Worm (Caenorhabditis elegans) whole organism, young adult: ENCODE data around the gene W01A11.7.

ENCODE experiments used
- B0261.1 ChIP-seq: sonication (generic microtip); optimal IDR thresholded peaks from 2 replicates; lab custom pipeline; 2016; ENCODE audit warnings: mild to moderate bottlenecking, missing genetic modification characterization, moderate library complexity, missing compliant biosample characterization
- C06A6.2 ChIP-seq: fragments of 200-800 bp; sonication (Bioruptor generic); conservative IDR thresholded peaks from 2 replicates; pipeline ENCODE4 v1.3.6; 2022; ENCODE audit warnings: missing genetic modification characterization, missing compliant biosample characterization
- F10E7.11 ChIP-seq: sonication (generic microtip); optimal IDR thresholded peaks from 2 replicates; lab custom pipeline; 2017; ENCODE audit warnings: mild to moderate bottlenecking, missing genetic modification characterization, moderate library complexity, missing compliant biosample characterization
- F57A8.1 ChIP-seq: fragments of 200-800 bp; sonication (Bioruptor generic); optimal IDR thresholded peaks from 2 replicates; lab custom pipeline; 2018; ENCODE audit warnings: mild to moderate bottlenecking, missing genetic modification characterization, moderate library complexity, missing compliant biosample characterization
- K11D2.4 ChIP-seq: fragments of 200-800 bp; sonication (Bioruptor generic); IDR thresholded peaks from 2 replicates; pipeline ENCODE4 v1.3.6; 2022; ENCODE audit warnings: missing genetic modification reagents, missing genetic modification characterization, missing compliant biosample characterization
- ZK185.1 ChIP-seq: sonication (generic microtip); optimal IDR thresholded peaks from 2 replicates; lab custom pipeline; 2016; ENCODE audit warnings: mild to moderate bottlenecking, missing genetic modification characterization, missing compliant biosample characterization; ENCODE audit not compliant: poor library complexity, severe bottlenecking
- akir-1 ChIP-seq: fragments of 200-800 bp; sonication (Bioruptor generic); optimal IDR thresholded peaks from 2 replicates; lab custom pipeline; 2018; ENCODE audit warnings: mild to moderate bottlenecking, missing genetic modification characterization, moderate library complexity, missing compliant biosample characterization
- ama-1 ChIP-seq, 3 experiments: fragments of 150-350 bp in 1 of 3; sonication (generic microtip) in 2 of 3; optimal IDR thresholded peaks; 2 replicates each; lab custom pipeline; 2014 to 2018; ENCODE audit warnings: missing biosample characterization in 2 of 3, missing genetic modification characterization in 2 of 3, missing genetic modification reagents in 2 of 3
- athp-1 ChIP-seq: sonication (generic microtip); optimal IDR thresholded peaks from 2 replicates; lab custom pipeline; 2017; ENCODE audit warnings: mild to moderate bottlenecking, missing genetic modification characterization, missing compliant biosample characterization
- attf-3 ChIP-seq: fragments of 200-800 bp; sonication (Bioruptor generic); conservative IDR thresholded peaks from 2 replicates; pipeline ENCODE4 v1.3.6; 2022; ENCODE audit warnings: missing genetic modification reagents, missing genetic modification characterization, missing compliant biosample characterization
- cebp-1 ChIP-seq, 2 experiments: fragments of 200-800 bp in 1 of 2; sonication (Bioruptor generic) in 1 of 2; sonication (generic microtip) in 1 of 2; IDR thresholded peaks in 1 of 2; optimal IDR thresholded peaks in 1 of 2; 2 replicates each; pipeline versions ENCODE4 v1.3.6 to Lab custom; 2017 to 2022; ENCODE audit warnings: missing compliant biosample characterization in 2 of 2, missing genetic modification characterization in 2 of 2, mild to moderate bottlenecking in 1 of 2, missing genetic modification reagents in 1 of 2, moderate library complexity in 1 of 2
- cebp-2 ChIP-seq: fragments of 200-800 bp; sonication (Bioruptor generic); IDR thresholded peaks from 2 replicates; pipeline ENCODE4 v1.3.6; 2022; ENCODE audit warnings: missing genetic modification characterization, missing compliant biosample characterization
- ceh-40 ChIP-seq: fragments of 200-800 bp; sonication (Bioruptor generic); IDR thresholded peaks from 2 replicates; pipeline ENCODE4 v1.3.6; 2022; ENCODE audit warnings: missing genetic modification characterization, missing compliant biosample characterization
- ceh-79 ChIP-seq: sonication (generic microtip); optimal IDR thresholded peaks from 2 replicates; lab custom pipeline; 2017; ENCODE audit warnings: mild to moderate bottlenecking, missing genetic modification characterization, missing compliant biosample characterization
- dox-1 ChIP-seq: fragments of 200-800 bp; sonication (Bioruptor generic); IDR thresholded peaks from 2 replicates; pipeline ENCODE4 v1.3.6; 2022; ENCODE audit warnings: missing genetic modification reagents, missing genetic modification characterization, missing compliant biosample characterization
- efl-1 ChIP-seq: fragments of 150-350 bp; optimal IDR thresholded peaks from 2 replicates; lab custom pipeline; 2014; ENCODE audit warnings: missing biosample characterization, missing genetic modification reagents, missing genetic modification characterization
- egl-18 ChIP-seq: fragments of 200-800 bp; sonication (Bioruptor generic); IDR thresholded peaks from 2 replicates; pipeline ENCODE4 v1.3.6; 2022; ENCODE audit warnings: missing genetic modification reagents, missing genetic modification characterization, missing compliant biosample characterization
- egl-44 ChIP-seq: fragments of 200-800 bp; sonication (Bioruptor generic); IDR thresholded peaks from 2 replicates; pipeline ENCODE4 v1.3.6; 2022; ENCODE audit warnings: missing genetic modification reagents, missing genetic modification characterization, missing compliant biosample characterization
- egrh-3 ChIP-seq: fragments of 200-800 bp; sonication (Bioruptor generic); IDR thresholded peaks from 2 replicates; pipeline ENCODE4 v1.3.6; 2022; ENCODE audit warnings: missing genetic modification reagents, missing genetic modification characterization, missing compliant biosample characterization
- hlh-12 ChIP-seq: sonication (generic microtip); optimal IDR thresholded peaks from 2 replicates; lab custom pipeline; 2016; ENCODE audit warnings: missing genetic modification characterization, missing compliant biosample characterization
- hmg-20 ChIP-seq: fragments of 200-800 bp; sonication (Bioruptor generic); IDR thresholded peaks from 2 replicates; pipeline ENCODE4 v1.3.6; 2022; ENCODE audit warnings: missing genetic modification reagents, missing genetic modification characterization, missing compliant biosample characterization
- let-526 ChIP-seq: fragments of 200-800 bp; sonication (Bioruptor generic); IDR thresholded peaks from 2 replicates; pipeline ENCODE4 v1.3.6; 2022; ENCODE audit warnings: missing genetic modification reagents, missing genetic modification characterization, missing compliant biosample characterization
- let-607 ChIP-seq, 2 experiments: fragments of 200-800 bp in 1 of 2; sonication (Bioruptor generic) in 1 of 2; sonication (generic microtip) in 1 of 2; optimal IDR thresholded peaks; 2 replicates each; lab custom pipeline; 2016 to 2018; ENCODE audit warnings: mild to moderate bottlenecking in 2 of 2, missing compliant biosample characterization in 2 of 2, missing genetic modification characterization in 2 of 2, moderate library complexity in 2 of 2, missing genotype in 1 of 2
- lin-26 ChIP-seq: fragments of 200-800 bp; sonication (Bioruptor generic); IDR thresholded peaks from 2 replicates; pipeline ENCODE4 v1.3.6; 2022; ENCODE audit warnings: missing genetic modification reagents, missing genetic modification characterization, missing compliant biosample characterization
- lin-40 ChIP-seq: sonication (generic microtip); optimal IDR thresholded peaks from 2 replicates; lab custom pipeline; 2016; ENCODE audit warnings: missing genetic modification characterization, mild to moderate bottlenecking, missing compliant biosample characterization, missing genotype, missing genetic modification reagents
- lir-1 ChIP-seq: fragments of 200-800 bp; sonication (Bioruptor generic); conservative IDR thresholded peaks from 2 replicates; pipeline ENCODE4 v1.3.6; 2022; ENCODE audit warnings: missing genetic modification reagents, missing genetic modification characterization, missing compliant biosample characterization
- lsl-1 ChIP-seq: fragments of 200-800 bp; sonication (Bioruptor generic); optimal IDR thresholded peaks from 2 replicates; lab custom pipeline; 2018; ENCODE audit warnings: mild to moderate bottlenecking, missing genetic modification characterization, moderate library complexity, missing compliant biosample characterization
- madf-6 ChIP-seq: fragments of 200-800 bp; sonication (Bioruptor generic); IDR thresholded peaks from 2 replicates; pipeline ENCODE4 v1.3.6; 2022; ENCODE audit warnings: missing genetic modification reagents, missing genetic modification characterization, missing compliant biosample characterization
- mcd-1 ChIP-seq: fragments of 200-800 bp; sonication (Bioruptor generic); IDR thresholded peaks from 2 replicates; pipeline ENCODE4 v1.3.6; 2022; ENCODE audit warnings: missing genetic modification reagents, missing genetic modification characterization, missing compliant biosample characterization
- nfyb-1 ChIP-seq: fragments of 200-800 bp; sonication (Bioruptor generic); IDR thresholded peaks from 2 replicates; pipeline ENCODE4 v1.3.6; 2022; ENCODE audit warnings: missing genetic modification reagents, missing genetic modification characterization, missing compliant biosample characterization
- nhr-90 ChIP-seq: sonication (generic microtip); optimal IDR thresholded peaks from 2 replicates; lab custom pipeline; 2016; ENCODE audit warnings: missing genotype, mild to moderate bottlenecking, missing genetic modification characterization, missing compliant biosample characterization
- pha-4 ChIP-seq: fragments of 150-350 bp; sonication (generic microtip); optimal IDR thresholded peaks from 2 replicates; lab custom pipeline; 2014; ENCODE audit warnings: missing biosample characterization, missing genetic modification reagents, missing genetic modification characterization
- snpc-3.4 ChIP-seq: sonication (generic microtip); optimal IDR thresholded peaks from 2 replicates; lab custom pipeline; 2017; ENCODE audit warnings: missing genetic modification characterization, mild to moderate bottlenecking, missing compliant biosample characterization, antibody characterized with exemption, moderate library complexity, missing genotype, missing genetic modification reagents
- somi-1 ChIP-seq: fragments of 200-800 bp; sonication (Bioruptor generic); optimal IDR thresholded peaks from 2 replicates; lab custom pipeline; 2018; ENCODE audit warnings: mild to moderate bottlenecking, missing genetic modification characterization, missing compliant biosample characterization
- tbp1 ChIP-seq: fragments of 200-800 bp; sonication (Bioruptor generic); optimal IDR thresholded peaks from 2 replicates; lab custom pipeline; 2018; ENCODE audit warnings: mild to moderate bottlenecking, missing genetic modification characterization, missing compliant biosample characterization
- tbx-9 ChIP-seq: sonication (generic microtip); optimal IDR thresholded peaks from 2 replicates; lab custom pipeline; 2016; ENCODE audit warnings: borderline replicate concordance, missing genetic modification characterization, inconsistent platforms, missing compliant biosample characterization
- unc-130 ChIP-seq: sonication (generic microtip); optimal IDR thresholded peaks from 2 replicates; lab custom pipeline; 2016; ENCODE audit warnings: missing genetic modification reagents, missing genetic modification characterization, missing compliant biosample characterization
- xnd-1 ChIP-seq: sonication (generic microtip); optimal IDR thresholded peaks from 2 replicates; lab custom pipeline; 2016; ENCODE audit warnings: missing genotype, missing genetic modification reagents, missing genetic modification characterization, missing compliant biosample characterization
- zim-3 ChIP-seq: sonication (generic microtip); optimal IDR thresholded peaks from 2 replicates; lab custom pipeline; 2017; ENCODE audit warnings: mild to moderate bottlenecking, missing genetic modification characterization, moderate library complexity, missing compliant biosample characterization

W01A11.7 gene

DNA sequence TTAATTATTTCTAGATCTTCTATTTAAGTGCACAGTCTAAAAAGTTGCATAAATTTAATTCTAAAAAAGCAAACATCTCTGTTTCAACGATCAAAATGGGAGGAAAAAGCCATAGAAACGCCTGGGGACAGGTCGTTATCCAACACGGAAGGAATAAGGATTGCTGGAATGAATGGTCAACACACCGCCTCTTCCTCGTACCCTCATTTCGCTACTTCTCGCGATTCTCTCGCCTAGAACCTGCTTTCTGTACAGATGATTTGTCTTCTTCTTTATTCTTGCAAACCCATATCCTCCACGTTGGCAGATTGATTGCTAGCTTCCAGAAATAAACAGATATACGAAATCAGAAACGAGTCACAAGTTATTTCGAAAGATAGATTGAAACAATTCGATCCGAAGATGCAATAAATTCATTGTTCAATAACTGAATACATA lies 9.7 kb upstream of the W01A11.7 start, which contains the start of gene dpy-11 (continued):
- TF ChIP-seq mcd-1 (GFP tag; lab: Robert Waterston, UW) (peak; percentile 58; the same call in 1 of the 2 replicates), dox-1 (peak; percentile 58), hmg-20 (peak; percentile 23; the same call in 1 of the 2 replicates), pha-4 (no peak), zim-3 (no peak), cebp-2 (GFP tag; lab: Robert Waterston, UW) (peak; percentile 78; the same call in 1 of the 2 replicates), let-607 (tag; optimal IDR thresholded peaks at IDR 0.05; lab: Kevin White, UChicago) (peak in 1 of 2 experiments; percentile 1), akir-1 (GFP tag; lab: Kevin White, UChicago) (no peak), lin-40 (peak; percentile 33), ZK185.1 (peak; percentile 22), somi-1 (peak; percentile 74)

DNA sequence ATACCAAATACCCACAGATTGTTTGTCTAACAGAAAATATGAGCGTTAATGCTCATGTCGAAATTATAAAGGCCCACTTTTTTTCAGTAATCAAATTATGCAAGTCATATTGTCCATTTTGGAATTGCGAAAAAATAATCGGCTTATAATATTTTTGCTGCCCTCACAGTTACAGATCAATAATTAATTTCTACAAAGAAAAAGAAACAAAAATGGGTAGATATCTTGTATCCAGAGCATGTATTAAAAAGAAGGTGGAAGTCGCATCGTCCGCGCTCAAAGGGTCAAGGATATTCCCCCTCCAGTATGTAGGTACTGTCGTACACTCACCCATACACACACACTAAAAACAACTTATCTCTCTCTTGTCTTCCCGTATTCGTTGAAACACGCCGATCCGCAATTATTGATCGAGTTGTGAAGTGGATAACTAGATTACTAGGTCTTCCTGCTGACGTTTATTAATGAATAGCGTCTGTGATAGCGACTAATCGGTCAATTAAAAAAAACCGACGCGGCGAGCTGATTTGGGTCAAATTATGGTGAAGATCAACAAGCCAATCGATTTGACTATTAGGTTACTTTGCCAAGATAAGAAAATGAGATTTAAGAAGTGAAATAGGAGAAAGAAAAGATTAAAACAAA lies 8.7 kb upstream of the W01A11.7 start:
- no peak for TF ChIP-seq athp-1 (tag; lab: Kevin White, UChicago)
- no peak for TF ChIP-seq lin-40
- TF ChIP-seq let-526 (GFP tag; lab: Robert Waterston, UW) = no peak
- TF ChIP-seq F57A8.1 (GFP tag; lab: Kevin White, UChicago) = no peak
- no peak for TF ChIP-seq lsl-1 (GFP tag; lab: Kevin White, UChicago)
- no peak for TF ChIP-seq attf-3 (GFP tag; lab: Robert Waterston, UW)
- TF ChIP-seq egrh-3 = no peak
- TF ChIP-seq nhr-90 = no peak

DNA sequence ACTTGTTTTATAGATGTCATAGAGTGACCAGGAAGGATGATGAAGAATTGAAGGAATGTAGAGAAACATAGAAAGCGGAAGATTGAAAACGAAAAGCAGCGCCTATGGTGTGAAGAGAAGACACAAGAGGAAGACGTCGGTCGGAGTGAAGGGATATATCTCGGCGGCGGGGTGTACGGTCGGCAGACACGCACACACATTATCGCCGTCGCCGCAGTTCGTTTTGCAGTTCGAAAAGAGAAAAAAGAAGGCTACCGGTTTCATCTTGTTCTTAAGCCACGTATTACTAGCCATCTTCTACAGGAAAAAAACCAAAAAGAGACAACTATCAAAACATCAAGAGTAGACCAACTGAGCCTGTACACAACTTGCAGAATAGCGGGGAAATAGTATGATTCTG lies 8.2 kb upstream of the W01A11.7 start:
- TF ChIP-seq efl-1 (GFP tag; lab: Kevin White, UChicago) = no peak
- no peak for TF ChIP-seq tbx-9 (tag; lab: Kevin White, UChicago)
- peak in 1 of 2 experiments; percentile 87 for TF ChIP-seq let-607 (tag; optimal IDR thresholded peaks at IDR 0.05; lab: Kevin White, UChicago)

DNA sequence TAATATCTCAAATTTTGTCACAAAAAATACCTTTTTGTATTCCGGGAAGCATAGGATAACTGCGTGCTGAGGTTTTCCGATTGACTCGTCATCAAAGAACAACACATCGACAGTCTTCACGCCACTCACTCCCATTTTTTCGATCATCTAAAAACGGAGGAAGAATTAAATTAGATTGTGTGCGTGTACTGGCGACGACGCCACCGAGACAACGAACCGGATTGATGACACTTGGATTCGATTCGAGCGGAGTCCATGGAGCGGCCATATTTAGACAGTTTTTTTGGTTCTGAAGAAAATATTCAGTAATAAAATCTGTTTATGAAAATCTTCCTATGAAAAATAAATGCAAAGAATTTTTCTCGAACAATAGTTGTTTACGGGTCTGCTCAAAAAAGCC lies 5.9 kb upstream of the W01A11.7 start, which contains the start of gene ubh-1:
TSS of gene ubh-1 (minus strand) at position 289 of the 400 bp plus-strand sequence.
- 0 out of 2 replicates have a peak, but pooled peaks have one; percentile 10 for TF ChIP-seq nfyb-1 (GFP tag; lab: Robert Waterston, UW)
- TF ChIP-seq K11D2.4 (GFP tag; lab: Robert Waterston, UW) = no peak
- no peak for TF ChIP-seq ama-1 (optimal IDR thresholded peaks at IDR 0.05; lab: Kevin White, UChicago)
- TF ChIP-seq ama-1 (GFP tag; optimal IDR thresholded peaks at IDR 0.05; lab: Kevin White, UChicago) = no peak

DNA sequence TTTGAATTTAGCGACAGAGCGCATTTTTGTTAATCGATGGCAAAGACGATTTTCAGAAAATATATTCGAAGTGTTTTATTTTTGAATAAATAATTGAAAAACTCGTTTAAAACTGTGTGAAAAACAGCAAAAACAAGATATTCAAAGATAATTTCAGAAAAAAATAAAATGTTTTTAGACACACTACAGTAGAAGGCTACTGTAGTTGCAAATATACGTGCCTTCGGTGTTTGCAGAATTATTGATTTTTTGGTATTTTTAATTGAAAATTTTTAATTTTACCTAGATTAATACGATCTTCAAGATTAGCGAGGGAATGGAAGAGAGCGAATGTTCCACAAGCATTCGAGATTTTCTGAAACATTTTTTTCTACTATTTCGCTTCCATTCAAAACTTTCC lies 5.4 kb upstream of the W01A11.7 start:
- peak; percentile 3 for TF ChIP-seq xnd-1 (tag; lab: Kevin White, UChicago)
- peak; percentile 49; the same call in 1 of the 2 replicates for TF ChIP-seq madf-6
- TF ChIP-seq lsl-1 (GFP tag; lab: Kevin White, UChicago) = peak; percentile 88
- TF ChIP-seq egl-18 (GFP tag; lab: Robert Waterston, UW) = no peak
- TF ChIP-seq, all 124 proteins: peak for 3

DNA sequence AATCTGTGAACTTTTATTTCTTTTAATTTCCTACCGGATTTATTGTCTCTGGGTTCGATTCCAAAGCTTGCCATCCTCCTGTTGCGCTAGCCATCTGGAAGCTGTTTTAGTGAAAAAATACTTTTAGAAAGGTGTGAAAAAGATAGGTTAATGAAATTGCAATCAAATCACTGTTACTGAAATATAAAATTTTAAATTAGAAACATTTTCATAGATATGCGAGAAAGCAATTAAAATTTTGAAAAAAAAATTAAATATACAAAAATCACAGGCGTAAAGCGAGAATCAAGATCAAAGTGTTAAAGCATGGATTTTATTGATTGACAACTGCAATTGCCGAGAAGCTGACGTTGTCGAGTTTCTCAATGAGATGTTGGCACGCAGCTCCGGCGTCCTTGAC lies 4.5 kb upstream of the W01A11.7 start, which contains the start of gene ubh-2:
TSS of gene ubh-2 (minus strand) at position 101 of the 400 bp plus-strand sequence.
- no peak for TF ChIP-seq C06A6.2
- TF ChIP-seq cebp-1 (GFP tag; IDR thresholded peaks at IDR 0.05; lab: Robert Waterston, UW) = no peak
- TF ChIP-seq cebp-1 (tag; optimal IDR thresholded peaks at IDR 0.05; lab: Kevin White, UChicago) = no peak
- TF ChIP-seq F10E7.11 (tag; lab: Kevin White, UChicago) = no peak
- no peak for TF ChIP-seq akir-1 (GFP tag; lab: Kevin White, UChicago)
- no peak for TF ChIP-seq lir-1 (GFP tag; lab: Robert Waterston, UW)
- no peak for TF ChIP-seq ceh-79 (tag; lab: Kevin White, UChicago)
- no peak for TF ChIP-seq tbp1 (GFP tag; lab: Kevin White, UChicago)
- no peak for TF ChIP-seq ceh-40 (GFP tag; lab: Robert Waterston, UW)
- no peak for TF ChIP-seq snpc-3.4 (tag; lab: Kevin White, UChicago)
- no peak for TF ChIP-seq unc-130
- TF ChIP-seq lin-26 (GFP tag; lab: Robert Waterston, UW) = no peak
- no peak for TF ChIP-seq egl-44 (GFP tag; lab: Robert Waterston, UW)
- TF ChIP-seq hlh-12 = no peak
- no peak for TF ChIP-seq B0261.1 (tag; lab: Kevin White, UChicago)
